Fruit fly (Drosophila melanogaster): ENCODE data around the gene Tspo.

Tspo gene

DNA sequence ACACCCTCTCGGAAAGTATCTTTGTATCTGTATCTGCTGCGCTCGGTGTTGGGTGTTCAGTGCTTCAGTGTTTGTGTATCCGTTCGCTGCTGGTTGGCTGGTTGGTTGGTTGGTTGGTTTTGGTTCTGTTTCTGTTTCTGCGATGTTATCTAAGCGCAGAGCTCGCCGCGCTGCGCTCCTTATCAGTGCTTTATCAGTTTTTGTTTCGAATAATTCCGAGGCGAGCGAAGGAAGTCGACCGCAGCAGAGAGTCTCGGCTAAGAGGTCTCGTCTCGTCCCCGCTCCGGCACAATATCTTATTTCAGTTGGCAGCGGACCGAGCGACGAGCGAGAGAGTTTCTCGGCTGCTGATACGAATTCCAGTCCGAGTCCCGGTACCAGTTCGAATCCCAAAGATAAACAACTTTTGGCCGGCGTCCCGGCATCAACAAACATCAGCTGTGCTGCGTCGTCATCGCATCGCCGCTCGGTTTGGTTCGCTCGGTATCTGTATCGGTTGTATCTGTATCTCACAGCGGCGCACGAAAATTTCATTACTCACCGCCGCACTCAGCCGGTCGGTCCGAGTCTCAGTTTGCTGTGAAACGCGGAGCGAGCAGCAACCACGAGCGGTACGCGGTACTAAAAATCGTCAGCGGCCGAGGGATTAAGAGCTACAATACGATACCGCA lies 36.1 kb upstream of the Tspo start:
- peak; percentile 61 for TF ChIP-seq noc (tag; optimal IDR thresholded peaks at IDR 0.05)

DNA sequence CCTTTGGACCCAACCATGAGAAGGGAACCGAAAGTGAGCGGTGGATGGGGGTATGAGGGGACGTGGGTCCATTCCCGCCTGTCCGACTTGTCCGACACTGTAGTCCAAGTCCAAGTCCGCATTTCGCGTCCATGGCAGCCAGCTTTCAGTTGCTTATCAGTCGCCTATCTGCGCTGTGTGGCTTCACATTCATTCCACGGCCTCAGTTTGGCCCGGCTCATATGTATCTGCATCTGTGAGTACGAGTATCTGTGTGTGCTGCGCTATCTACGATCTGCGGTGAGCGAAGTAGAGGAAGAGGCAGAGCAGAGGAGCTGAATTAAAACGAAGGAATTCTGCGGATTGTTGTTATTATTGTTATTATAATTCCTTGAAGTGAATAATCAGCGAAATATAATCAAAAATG lies 34.9 kb upstream of the Tspo start:
- no peak for TF ChIP-seq noc (tag; optimal IDR thresholded peaks at IDR 0.05)

dm6 chr2L:525547-526180 lies 33.7 kb upstream of the Tspo start:
- TF ChIP-seq noc (tag; optimal IDR thresholded peaks at IDR 0.05) = no peak

DNA sequence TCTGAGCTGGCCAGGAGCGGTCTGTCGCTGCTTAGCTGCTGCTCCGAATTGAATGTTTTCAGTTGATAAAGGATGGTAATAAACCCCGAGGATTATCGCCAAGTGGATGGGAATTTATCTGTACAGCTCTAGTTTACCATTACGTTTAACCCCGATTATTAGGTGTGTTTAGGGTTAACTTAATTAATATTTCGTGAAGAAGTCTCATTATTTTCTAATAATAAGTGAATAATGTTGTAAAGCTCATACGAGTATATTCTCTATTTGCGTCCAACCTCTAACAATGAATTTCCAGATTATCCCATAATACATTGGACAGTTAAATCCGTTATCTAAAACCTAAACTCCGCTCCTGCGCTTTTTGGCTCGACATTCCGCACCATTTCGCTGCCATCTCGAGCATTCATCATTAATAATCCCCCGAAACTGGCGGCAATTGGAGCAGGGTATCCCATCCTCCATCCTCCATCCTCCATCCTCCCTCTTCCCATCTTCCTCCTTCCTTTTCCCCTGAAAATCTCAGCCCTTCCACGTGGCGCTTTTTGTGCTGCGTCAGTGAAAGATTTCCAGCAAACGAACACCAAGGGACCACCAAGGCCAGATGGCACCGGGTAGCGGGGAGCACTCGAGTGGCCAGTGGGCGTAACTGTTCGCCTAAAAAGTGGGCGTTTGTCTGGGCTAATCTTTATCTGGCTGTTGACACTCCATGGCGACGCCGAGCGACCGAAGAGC lies 33.1 kb upstream of the Tspo start:
- TF ChIP-seq noc (tag; optimal IDR thresholded peaks at IDR 0.05) = no peak

dm6 chr2L:526924-527307 lies 32.5 kb upstream of the Tspo start:
- TF ChIP-seq noc (tag; optimal IDR thresholded peaks at IDR 0.05) = no peak

- no peak for TF ChIP-seq noc (tag; optimal IDR thresholded peaks at IDR 0.05)
Measured at dm6 chr2L:527689-528088, 31.7 kb upstream of the Tspo start.

dm6 chr2L:530245-530644 lies 29.2 kb upstream of the Tspo start:
- TF ChIP-seq noc (tag; optimal IDR thresholded peaks at IDR 0.05) = no peak

dm6 chr2L:533734-534133 lies 25.7 kb upstream of the Tspo start:
- no peak for TF ChIP-seq noc (tag; optimal IDR thresholded peaks at IDR 0.05)

- TF ChIP-seq noc (tag; optimal IDR thresholded peaks at IDR 0.05) = no peak
Measured at dm6 chr2L:540572-541210, 18.7 kb upstream of the Tspo start.

- TF ChIP-seq noc (tag; optimal IDR thresholded peaks at IDR 0.05) = no peak
Measured at dm6 chr2L:542338-542967, 17.0 kb upstream of the Tspo start, which contains the start of gene lwr. TSS of gene lwr (minus strand) at chr2L:542580.

dm6 chr2L:543799-544198 lies 15.6 kb upstream of the Tspo start:
- no peak for TF ChIP-seq noc (tag; optimal IDR thresholded peaks at IDR 0.05)

DNA sequence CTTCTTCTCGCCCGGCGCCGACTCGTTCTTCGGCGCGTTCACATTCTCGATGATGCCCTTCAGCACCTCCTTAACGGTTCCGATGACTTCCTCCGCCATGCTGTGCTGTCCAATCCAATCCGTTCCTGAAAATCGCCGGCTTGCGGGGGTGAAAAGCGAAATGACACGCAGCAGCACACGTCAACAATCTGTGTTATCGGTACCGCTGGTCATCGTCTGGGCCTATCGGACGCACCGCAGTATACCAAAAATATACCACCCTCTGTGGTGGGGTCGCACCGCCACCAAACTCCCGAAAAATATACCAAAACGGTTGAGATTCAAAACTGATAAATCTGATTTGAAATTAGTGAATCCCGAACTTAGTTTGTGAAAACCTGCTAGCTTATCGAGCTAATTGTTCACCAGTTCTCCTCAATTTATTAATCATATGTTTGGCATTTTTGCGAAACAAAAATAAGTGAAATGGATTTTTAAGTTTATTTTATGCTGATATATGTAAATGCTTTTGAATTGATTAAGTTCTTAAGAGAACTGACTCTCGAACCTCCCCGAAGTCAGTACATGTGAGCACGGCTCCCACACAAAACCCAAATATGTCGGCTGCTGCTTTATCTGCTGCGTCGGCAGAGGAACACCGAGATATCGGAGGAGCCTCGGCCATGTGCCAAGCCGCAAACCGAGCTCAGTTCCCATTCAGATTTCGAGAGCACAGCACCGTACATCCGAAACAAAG lies 14.8 kb upstream of the Tspo start, which contains the start of the genes Spp and nAChRbeta3:
TSS of gene Spp (minus strand) at position 210 of the 736 bp plus-strand sequence.
TSS of gene nAChRbeta3 (plus strand) at position 686 of the 736 bp plus-strand sequence.
- TF ChIP-seq noc (tag; optimal IDR thresholded peaks at IDR 0.05) = no peak

DNA sequence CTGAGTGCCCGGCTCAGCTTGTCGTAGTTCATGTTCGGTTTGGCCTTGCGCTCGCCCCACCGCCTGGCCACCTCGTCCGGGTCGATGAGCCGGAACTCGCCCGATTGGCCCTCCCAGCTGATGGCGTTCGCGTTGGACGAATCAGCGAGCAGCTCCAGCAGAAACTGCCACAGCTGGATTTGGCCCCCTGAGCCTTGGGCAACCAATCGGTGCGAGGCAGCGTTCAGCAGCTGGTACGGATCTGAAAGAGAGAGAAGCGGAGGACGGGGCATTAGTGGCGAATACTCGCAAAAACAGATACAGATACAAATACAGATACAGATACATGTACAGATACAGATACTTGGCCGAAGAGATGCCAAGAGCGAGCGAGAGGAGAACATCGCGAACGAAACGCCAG lies 11.4 kb upstream of the Tspo start:
- TF ChIP-seq noc (tag; optimal IDR thresholded peaks at IDR 0.05) = no peak

dm6 chr2L:549637-550036 lies 9.8 kb upstream of the Tspo start:
- TF ChIP-seq noc (tag; optimal IDR thresholded peaks at IDR 0.05) = no peak

DNA sequence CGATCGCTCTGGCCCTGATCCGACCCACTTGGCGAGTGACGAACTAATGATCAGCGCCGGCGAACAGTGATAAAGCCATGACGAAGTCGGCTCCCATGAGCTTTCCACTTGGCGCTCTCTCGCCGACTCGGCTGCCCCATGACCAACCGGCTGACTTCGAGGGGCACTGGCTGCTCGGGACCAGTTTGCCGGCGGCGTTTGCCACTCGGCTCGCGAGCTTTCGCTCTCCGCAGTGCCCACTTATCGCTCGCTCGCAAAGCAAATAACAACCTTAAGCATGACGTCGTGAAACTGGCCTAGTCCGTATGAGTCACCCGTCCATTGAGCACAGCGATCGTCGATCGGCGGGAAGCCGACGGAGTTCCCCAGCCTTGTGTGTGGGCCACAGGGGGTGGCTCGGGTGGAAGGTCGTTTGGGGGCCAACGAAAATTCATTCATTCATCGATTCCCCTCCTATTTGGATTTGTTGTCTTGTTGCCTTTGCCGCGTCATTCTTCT lies 6.9 kb upstream of the Tspo start, which contains the start of gene Ets21C:
TSS of gene Ets21C (minus strand) at position 492 of the 498 bp plus-strand sequence.
- no peak for TF ChIP-seq noc (tag; optimal IDR thresholded peaks at IDR 0.05)
